Fruit fly (Drosophila melanogaster): ENCODE results near the gene CG6652.

The CG6652 gene

dm6 chr3L:16978406-16978805 is 44.2 kb downstream of the CG6652 start:
- TF ChIP-seq Myc (optimal IDR thresholded peaks at IDR 0.05) = no peak

DNA sequence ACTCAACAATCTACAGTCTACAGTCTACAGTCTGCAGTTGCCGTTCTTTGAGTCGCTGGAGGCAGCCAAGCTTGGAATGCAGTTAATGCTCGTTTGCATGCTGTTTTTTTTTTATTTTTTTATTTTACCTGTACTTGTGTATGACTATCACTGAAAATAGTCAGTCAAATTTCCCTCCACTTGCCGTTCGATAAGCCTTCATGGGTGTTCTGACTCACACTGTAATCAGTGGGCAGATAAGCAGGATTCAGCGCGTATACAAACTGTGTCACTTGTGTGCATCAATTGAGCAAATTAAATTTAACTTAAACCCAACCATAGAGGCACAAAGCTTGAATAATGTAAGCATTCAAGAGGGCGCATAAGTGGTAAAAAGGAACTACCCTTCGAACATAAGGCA is 45.3 kb downstream of the CG6652 start:
- TF ChIP-seq Myc (optimal IDR thresholded peaks at IDR 0.05) (no peak), insv (optimal IDR thresholded peaks at IDR 0.05) (no peak), ttk (optimal IDR thresholded peaks at IDR 0.05) (no peak), Sin3A (optimal IDR thresholded peaks at IDR 0.05) (no peak), h (optimal IDR thresholded peaks at IDR 0.05) (no peak), psq (optimal IDR thresholded peaks at IDR 0.05) (no peak)

dm6 chr3L:16975638-16976528 is 46.8 kb downstream of the CG6652 start:
- TF ChIP-seq Myc (optimal IDR thresholded peaks at IDR 0.05) (no peak), h (optimal IDR thresholded peaks at IDR 0.05) (no peak), psq (optimal IDR thresholded peaks at IDR 0.05) (no peak), ttk (optimal IDR thresholded peaks at IDR 0.05) (no peak), Sin3A (optimal IDR thresholded peaks at IDR 0.05) (no peak)

- TF ChIP-seq h (optimal IDR thresholded peaks at IDR 0.05) = no peak
- TF ChIP-seq Myc (optimal IDR thresholded peaks at IDR 0.05) = no peak
- no peak for TF ChIP-seq Sin3A (optimal IDR thresholded peaks at IDR 0.05)
- no peak for TF ChIP-seq ttk (optimal IDR thresholded peaks at IDR 0.05)
- no peak for TF ChIP-seq psq (optimal IDR thresholded peaks at IDR 0.05)
- no peak for TF ChIP-seq insv (optimal IDR thresholded peaks at IDR 0.05)
Measured at dm6 chr3L:16974645-16975151, 48.0 kb downstream of the CG6652 start.

DNA sequence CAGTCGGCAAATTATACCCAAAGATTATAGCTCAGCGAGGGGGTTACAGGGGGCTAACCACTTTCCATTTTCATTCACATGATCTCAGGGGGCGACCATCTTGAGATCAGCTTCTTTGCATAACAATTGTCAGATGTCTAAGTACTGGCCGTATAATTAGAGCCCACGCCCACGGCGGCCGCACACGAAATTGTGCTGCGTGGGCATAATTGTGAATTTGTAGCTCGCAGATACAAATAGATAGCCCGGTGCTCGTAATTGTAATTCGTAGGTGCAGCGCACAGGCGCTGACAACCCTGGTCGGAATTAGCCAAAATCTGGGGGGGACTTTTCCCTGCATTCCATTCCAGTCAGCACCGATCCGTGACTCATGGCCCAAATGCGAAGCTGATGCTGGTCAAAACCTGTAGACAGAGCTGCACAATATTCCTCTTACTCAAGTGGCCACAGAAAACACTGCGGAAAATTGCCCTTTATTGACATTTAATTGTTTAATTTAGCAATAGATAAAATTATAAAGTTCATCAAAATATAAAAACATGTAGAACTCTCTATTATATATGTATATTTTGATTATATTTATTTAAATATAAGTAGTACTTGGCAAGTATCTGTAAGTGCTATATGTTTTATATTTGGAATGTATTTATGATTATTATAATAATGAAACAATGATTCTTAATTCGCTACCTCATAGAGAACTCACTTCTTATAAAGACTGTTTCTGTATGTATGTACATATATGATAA is 50.9 kb downstream of the CG6652 start:
- TF ChIP-seq Myc (optimal IDR thresholded peaks at IDR 0.05) (no peak), ttk (optimal IDR thresholded peaks at IDR 0.05) (no peak), psq (optimal IDR thresholded peaks at IDR 0.05) (no peak), Sin3A (optimal IDR thresholded peaks at IDR 0.05) (no peak), insv (optimal IDR thresholded peaks at IDR 0.05) (no peak), h (optimal IDR thresholded peaks at IDR 0.05) (no peak)
